Worm (Caenorhabditis elegans) whole organism, dauer: ENCODE data around the gene him-5.
"Not testable (repeated sequence)": the region's sequence is repeated elsewhere in the genome, so short reads cannot be mapped to it uniquely, and the experiment has no call there.

Experiments
- unc-62 ChIP-seq: sonication (generic microtip); optimal IDR thresholded peaks from 2 replicates; lab custom pipeline; 2017; ENCODE audit warnings: missing biosample characterization, missing genetic modification reagents, missing genetic modification characterization

The him-5 gene

DNA sequence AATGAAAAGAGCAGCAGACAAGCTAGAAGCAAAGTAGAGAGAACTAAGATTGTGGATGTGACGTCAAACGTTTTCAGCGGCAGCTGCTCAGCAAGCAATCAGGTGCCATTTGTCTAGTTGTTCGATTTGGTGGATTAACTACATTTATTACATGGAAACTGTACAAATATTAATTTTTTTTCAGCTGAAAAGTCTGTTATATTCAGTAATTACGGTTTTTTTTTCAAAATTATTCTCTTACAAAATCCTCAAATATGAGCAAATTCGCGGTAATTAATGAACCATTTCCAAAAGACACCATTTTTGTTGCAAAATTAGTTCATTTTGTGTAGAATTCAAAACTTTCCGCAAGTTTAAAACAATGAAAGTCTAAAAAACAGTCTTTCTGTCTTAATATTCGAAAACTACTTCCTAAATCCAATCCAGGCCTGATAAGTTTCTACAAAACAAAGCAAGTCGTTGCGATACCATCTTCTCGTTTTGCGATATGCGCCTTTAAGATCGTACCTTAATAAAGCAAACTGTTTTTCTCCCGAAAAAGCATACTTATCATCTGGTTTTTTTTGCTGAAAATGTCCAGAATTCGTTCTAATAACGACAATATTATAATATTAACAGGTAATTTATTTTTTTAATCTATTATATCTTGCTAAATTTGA is at the start of gene him-5, which contains the start of gene D1086.5:
TSS of gene him-5 (plus strand) at position 118 of the 659 bp plus-strand sequence.
TSS of gene D1086.5 (minus strand) at position 51 of the 659 bp plus-strand sequence.
- no peak for TF ChIP-seq unc-62 (GFP tag; lab: Kevin White, UChicago)

- not testable (repeated sequence) for TF ChIP-seq unc-62 (GFP tag; lab: Kevin White, UChicago)
Measured at ce11 chrV:14049274-14049673, 41.0 kb upstream of the him-5 start, which contains the start of gene F58D12.1. F58D12.1 (plus strand) TSS chrV:14049574.

DNA sequence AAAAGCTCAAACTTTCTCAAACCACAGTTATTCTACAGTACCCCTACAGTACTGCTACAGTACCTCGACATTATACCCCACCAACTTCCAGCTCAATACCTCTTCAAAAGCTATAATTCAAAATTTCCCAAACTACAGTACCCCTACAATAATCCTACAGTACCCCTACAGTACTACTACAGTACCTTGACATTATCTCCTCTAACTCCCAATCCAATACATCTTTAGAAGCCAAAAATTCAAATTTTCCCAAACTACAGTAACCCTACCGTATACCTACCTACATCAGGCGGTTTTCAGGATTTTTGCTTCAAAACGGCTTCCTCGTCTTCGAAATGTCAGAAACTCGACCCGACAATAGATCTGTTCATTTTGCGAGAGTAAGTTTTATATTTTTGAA is 32.7 kb upstream of the him-5 start, which contains the start of gene F58D12.3:
TSS of gene F58D12.3 (plus strand) at position 301 of the 400 bp plus-strand sequence.
- TF ChIP-seq unc-62 (GFP tag; lab: Kevin White, UChicago): no peak

ce11 chrV:14063980-14064379 is 26.2 kb upstream of the him-5 start:
- no peak for TF ChIP-seq unc-62 (GFP tag; lab: Kevin White, UChicago)

DNA sequence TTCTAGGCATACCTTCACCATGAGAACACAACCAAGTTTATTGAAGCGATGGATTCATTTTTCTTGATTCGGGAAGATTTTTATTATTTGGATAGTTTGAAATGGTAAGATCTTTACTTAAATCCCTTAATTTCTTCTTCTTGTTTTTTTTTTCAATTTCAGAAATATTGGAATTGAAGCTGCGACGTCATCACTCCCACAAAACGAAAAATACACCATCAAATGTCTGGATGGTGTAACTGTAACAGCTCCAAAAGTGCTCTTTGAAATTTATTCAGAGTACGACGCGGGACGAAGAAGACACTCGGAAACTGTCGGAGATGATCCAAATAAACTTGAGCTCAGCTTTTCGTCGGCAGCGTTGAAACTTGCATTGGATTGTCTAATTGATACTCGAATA is 25.8 kb upstream of the him-5 start, which contains the start of gene D1086.21:
TSS of gene D1086.21 (plus strand) at position 301 of the 400 bp plus-strand sequence.
- no peak for TF ChIP-seq unc-62 (GFP tag; lab: Kevin White, UChicago)

- TF ChIP-seq unc-62 (GFP tag; lab: Kevin White, UChicago): no peak
Measured at ce11 chrV:14067816-14068296, 22.4 kb upstream of the him-5 start, which contains the start of gene D1086.17. D1086.17 (plus strand) TSS chrV:14067866.

DNA sequence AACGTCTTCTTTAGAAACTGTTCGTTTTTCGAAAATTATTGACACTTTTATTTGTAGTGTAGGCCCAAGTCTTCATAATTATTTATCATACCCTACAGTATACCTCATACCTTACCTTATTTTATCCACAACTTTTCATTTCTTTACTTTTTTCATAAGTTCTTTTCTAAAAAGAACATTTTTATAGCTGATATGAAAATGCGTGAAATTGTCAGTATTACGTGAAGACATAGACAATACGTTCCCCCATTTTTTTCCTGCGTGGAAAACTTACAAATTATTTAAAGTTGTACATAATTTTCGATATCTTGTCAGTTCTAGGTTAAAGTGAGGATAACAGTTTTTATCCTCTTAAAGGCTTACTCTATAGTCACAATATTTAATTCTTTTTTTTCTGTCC is 20.3 kb upstream of the him-5 start:
- TF ChIP-seq unc-62 (GFP tag; lab: Kevin White, UChicago): no peak

DNA sequence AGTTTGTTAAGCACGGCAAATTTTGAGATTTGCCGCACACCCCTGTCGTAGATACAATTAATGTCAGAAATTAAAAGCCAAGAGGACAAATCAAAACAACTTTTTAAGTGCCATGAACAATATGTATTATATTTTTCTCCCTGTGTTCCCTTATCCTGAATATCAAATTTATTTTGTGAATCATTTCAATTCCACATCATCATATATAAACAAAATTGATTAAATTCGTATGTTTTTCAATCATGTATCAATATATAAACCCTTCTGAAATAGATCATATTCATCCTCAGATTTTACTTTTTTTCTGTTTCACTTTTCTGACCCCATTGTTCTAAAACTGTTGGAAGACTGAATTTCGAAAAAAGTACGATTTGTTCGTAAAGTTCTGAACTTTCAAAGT is 16.1 kb upstream of the him-5 start, which contains the start of gene D1086.11:
TSS of gene D1086.11 (plus strand) at position 301 of the 400 bp plus-strand sequence.
- no peak for TF ChIP-seq unc-62 (GFP tag; lab: Kevin White, UChicago)

DNA sequence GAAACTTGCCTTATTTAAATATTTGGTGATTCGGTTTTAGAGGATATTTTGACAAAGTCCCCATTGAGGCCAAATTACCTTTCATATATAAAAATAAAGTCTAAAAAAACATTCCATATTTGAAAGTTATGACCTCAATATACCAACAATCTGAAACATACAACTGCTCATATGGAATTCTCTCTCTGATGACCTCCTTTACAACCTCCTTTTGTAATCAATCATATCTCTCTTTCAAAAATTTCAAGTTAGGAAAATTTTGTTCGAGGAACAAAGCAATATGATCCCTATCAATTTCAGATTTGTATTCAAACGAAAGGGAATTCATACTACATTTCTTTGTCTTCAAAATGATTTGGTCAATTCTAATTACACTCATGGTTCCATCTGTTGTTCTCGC is 10.7 kb upstream of the him-5 start, which contains the start of gene D1086.6:
TSS of gene D1086.6 (plus strand) at position 301 of the 400 bp plus-strand sequence.
- TF ChIP-seq unc-62 (GFP tag; lab: Kevin White, UChicago): no peak

DNA sequence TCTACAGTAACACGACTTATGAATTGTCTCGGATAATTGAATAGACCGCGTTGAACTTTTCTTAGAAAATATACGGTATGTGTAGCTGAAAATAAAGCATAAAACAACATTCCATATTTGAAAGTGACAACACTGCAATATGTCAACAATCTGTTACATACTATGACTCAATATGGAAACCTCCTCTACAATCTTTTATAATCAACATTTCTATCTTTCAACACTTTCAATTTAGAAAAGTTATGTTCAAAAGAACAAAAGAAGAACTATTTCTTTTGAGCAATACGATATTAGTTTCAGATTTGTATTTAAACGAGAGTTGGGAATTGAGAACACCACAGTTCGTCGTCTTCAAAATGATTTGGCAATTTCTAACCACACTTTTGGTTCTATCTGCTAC is 7.8 kb upstream of the him-5 start, which contains the start of gene D1086.10:
TSS of gene D1086.10 (plus strand) at position 301 of the 400 bp plus-strand sequence.
- no peak for TF ChIP-seq unc-62 (GFP tag; lab: Kevin White, UChicago)

DNA sequence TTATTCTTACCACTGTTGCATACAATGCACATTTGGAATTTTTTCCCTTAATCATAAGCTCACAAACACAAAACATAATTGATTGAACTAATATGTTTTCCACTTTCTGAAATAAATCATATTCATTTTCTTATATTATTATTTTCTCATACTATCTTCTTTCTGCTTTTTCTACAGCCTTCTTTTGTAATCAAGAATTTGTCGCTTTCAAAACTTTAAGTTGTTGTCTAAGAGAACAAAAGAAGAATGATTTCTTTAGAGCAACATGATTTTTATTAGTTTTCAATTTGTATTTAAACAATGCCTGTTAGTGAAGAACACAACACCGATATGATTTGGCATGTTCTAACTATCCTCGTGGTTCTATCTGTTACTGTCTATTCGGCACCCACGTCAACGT is 6.3 kb upstream of the him-5 start, which contains the start of gene D1086.7:
TSS of gene D1086.7 (plus strand) at position 301 of the 400 bp plus-strand sequence.
- no peak for TF ChIP-seq unc-62 (GFP tag; lab: Kevin White, UChicago)

- no peak for TF ChIP-seq unc-62 (GFP tag; lab: Kevin White, UChicago)
Measured at ce11 chrV:14085589-14085988, 4.6 kb upstream of the him-5 start, which contains the start of gene D1086.18. D1086.18 (plus strand) TSS chrV:14085889.

ce11 chrV:14088051-14088450 is 2.2 kb upstream of the him-5 start, which contains the start of gene D1086.19:
D1086.19 (plus strand) TSS chrV:14088351.
- TF ChIP-seq unc-62 (GFP tag; lab: Kevin White, UChicago): no peak

DNA sequence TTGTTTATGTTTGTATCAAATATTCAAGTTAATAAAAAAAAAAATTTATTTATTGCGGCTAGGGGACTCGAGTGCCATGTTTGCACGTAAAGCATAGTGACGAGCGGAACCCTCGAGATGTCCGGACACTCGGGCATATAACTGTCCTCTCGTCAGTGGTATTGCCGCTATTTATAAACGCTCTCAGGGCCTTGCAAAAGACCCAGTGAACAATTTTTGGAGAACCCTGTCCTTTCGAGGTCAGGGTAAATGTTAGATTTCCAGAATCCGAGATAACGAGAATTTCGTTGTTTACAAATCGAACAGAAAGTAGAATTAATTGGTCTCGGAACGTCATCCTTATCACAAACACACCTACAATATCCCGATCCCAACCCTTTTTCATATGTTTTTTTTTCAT is 2.2 kb downstream of the him-5 start, which contains the start of gene D1086.3:
TSS of gene D1086.3 (plus strand) at position 390 of the 400 bp plus-strand sequence.
- no peak for TF ChIP-seq unc-62 (GFP tag; lab: Kevin White, UChicago)

ce11 chrV:14093805-14094204 is 3.6 kb downstream of the him-5 start, which contains the start of gene D1086.8:
D1086.8 (plus strand) TSS chrV:14094105.
- TF ChIP-seq unc-62 (GFP tag; lab: Kevin White, UChicago): no peak

DNA sequence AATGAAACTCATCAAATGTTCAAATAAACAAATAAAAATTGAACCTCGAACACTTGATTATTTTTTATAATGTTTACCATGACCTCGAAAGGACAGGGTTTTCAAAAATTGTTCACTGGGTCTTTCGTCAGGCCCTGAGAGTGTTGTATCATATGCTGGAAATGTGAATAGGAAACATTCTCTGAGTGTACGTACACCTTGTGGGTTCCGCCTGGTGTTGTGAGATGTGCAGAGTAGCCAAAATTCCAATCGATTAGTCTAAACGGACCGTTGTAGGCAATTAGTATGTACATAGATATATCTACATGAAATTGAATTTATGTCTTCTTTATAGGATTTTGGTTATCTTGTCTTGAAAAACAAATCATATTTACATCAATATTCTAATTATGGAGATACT is 4.3 kb downstream of the him-5 start:
- TF ChIP-seq unc-62 (GFP tag; lab: Kevin White, UChicago): no peak
